Worm (Caenorhabditis elegans) whole organism, young adult: ENCODE measurements around the gene tbb-1.

Source experiments
- C06A6.2 ChIP-seq: fragments of 200-800 bp; sonication (Bioruptor generic); conservative IDR thresholded peaks from 2 replicates; pipeline ENCODE4 v1.3.6; 2022; ENCODE audit warnings: missing genetic modification characterization, missing compliant biosample characterization
- C17E4.6 ChIP-seq: fragments of 200-800 bp; sonication (Bioruptor generic); IDR thresholded peaks from 2 replicates; pipeline ENCODE4 v1.3.6; 2022; ENCODE audit warnings: missing genetic modification reagents, missing genetic modification characterization, missing compliant biosample characterization
- D2030.7 ChIP-seq: fragments of 200-800 bp; sonication (Bioruptor generic); IDR thresholded peaks from 2 replicates; pipeline ENCODE4 v1.3.6; 2022; ENCODE audit warnings: missing genetic modification reagents, missing genetic modification characterization, missing compliant biosample characterization
- F23B12.7 ChIP-seq: sonication (generic microtip); optimal IDR thresholded peaks from 2 replicates; lab custom pipeline; 2017; ENCODE audit warnings: missing genetic modification characterization, mild to moderate bottlenecking, missing compliant biosample characterization, antibody characterized with exemption, moderate library complexity; ENCODE audit not compliant: insufficient read depth
- F33H1.4 ChIP-seq: fragments of 200-800 bp; sonication (Bioruptor generic); IDR thresholded peaks from 2 replicates; pipeline ENCODE4 v1.3.6; 2022; ENCODE audit warnings: missing genetic modification reagents, missing genetic modification characterization, missing compliant biosample characterization
- F37B4.10 ChIP-seq: fragments of 200-800 bp; sonication (Bioruptor generic); IDR thresholded peaks from 2 replicates; pipeline ENCODE4 v1.3.6; 2022; ENCODE audit warnings: missing genetic modification characterization, missing compliant biosample characterization
- F39B2.1 ChIP-seq: fragments of 200-800 bp; sonication (Bioruptor generic); IDR thresholded peaks from 2 replicates; pipeline ENCODE4 v1.3.6; 2022; ENCODE audit warnings: missing genetic modification reagents, missing genetic modification characterization, missing compliant biosample characterization
- F49E8.2 ChIP-seq: sonication (generic microtip); optimal IDR thresholded peaks from 3 replicates; lab custom pipeline; 2017; ENCODE audit warnings: missing genetic modification characterization, mild to moderate bottlenecking, missing compliant biosample characterization, antibody characterized with exemption, moderate library complexity; ENCODE audit not compliant: insufficient read depth
- T07F8.4 ChIP-seq: sonication (generic microtip); optimal IDR thresholded peaks from 2 replicates; lab custom pipeline; 2016; ENCODE audit warnings: mild to moderate bottlenecking, missing genetic modification characterization, moderate library complexity, missing compliant biosample characterization
- Y95B8A.8 ChIP-seq: fragments of 200-800 bp; sonication (Bioruptor generic); IDR thresholded peaks from 2 replicates; pipeline ENCODE4 v1.3.6; 2022; ENCODE audit warnings: missing genetic modification reagents, missing genetic modification characterization, missing compliant biosample characterization
- ama-1 ChIP-seq, 3 experiments: fragments of 150-350 bp in 1 of 3; sonication (generic microtip) in 2 of 3; optimal IDR thresholded peaks; 2 replicates each; lab custom pipeline; 2014 to 2018; ENCODE audit warnings: missing biosample characterization in 2 of 3, missing genetic modification characterization in 2 of 3, missing genetic modification reagents in 2 of 3
- aptf-2 ChIP-seq: fragments of 200-800 bp; sonication (Bioruptor generic); conservative IDR thresholded peaks from 2 replicates; pipeline ENCODE4 v1.3.6; 2022; ENCODE audit warnings: missing genetic modification reagents, missing genetic modification characterization, missing compliant biosample characterization
- attf-5 ChIP-seq: fragments of 200-800 bp; sonication (Bioruptor generic); optimal IDR thresholded peaks from 2 replicates; lab custom pipeline; 2018; ENCODE audit warnings: mild to moderate bottlenecking, missing genetic modification characterization, missing compliant biosample characterization
- bed-1 ChIP-seq: fragments of 200-800 bp; sonication (Bioruptor generic); IDR thresholded peaks from 2 replicates; pipeline ENCODE4 v1.3.6; 2022; ENCODE audit warnings: missing genetic modification reagents, missing genetic modification characterization, missing compliant biosample characterization
- ccch-3 ChIP-seq: fragments of 200-800 bp; sonication (Bioruptor generic); optimal IDR thresholded peaks from 2 replicates; lab custom pipeline; 2018; ENCODE audit warnings: mild to moderate bottlenecking, missing genetic modification characterization, missing compliant biosample characterization
- cebp-1 ChIP-seq, 2 experiments: fragments of 200-800 bp in 1 of 2; sonication (Bioruptor generic) in 1 of 2; sonication (generic microtip) in 1 of 2; IDR thresholded peaks in 1 of 2; optimal IDR thresholded peaks in 1 of 2; 2 replicates each; pipeline versions ENCODE4 v1.3.6 to Lab custom; 2017 to 2022; ENCODE audit warnings: missing compliant biosample characterization in 2 of 2, missing genetic modification characterization in 2 of 2, mild to moderate bottlenecking in 1 of 2, missing genetic modification reagents in 1 of 2, moderate library complexity in 1 of 2
- ceh-58 ChIP-seq: fragments of 200-800 bp; sonication (Bioruptor generic); IDR thresholded peaks from 2 replicates; pipeline ENCODE4 v1.3.6; 2022; ENCODE audit warnings: missing genetic modification characterization, missing compliant biosample characterization
- ceh-91 ChIP-seq: fragments of 200-800 bp; sonication (Bioruptor generic); IDR thresholded peaks from 2 replicates; pipeline ENCODE4 v1.3.6; 2022; ENCODE audit warnings: missing genetic modification reagents, missing genetic modification characterization, missing compliant biosample characterization
- chd-7 ChIP-seq: sonication (generic microtip); optimal IDR thresholded peaks from 2 replicates; lab custom pipeline; 2016; ENCODE audit warnings: mild to moderate bottlenecking, missing genetic modification characterization, moderate library complexity, missing compliant biosample characterization
- dox-1 ChIP-seq: fragments of 200-800 bp; sonication (Bioruptor generic); IDR thresholded peaks from 2 replicates; pipeline ENCODE4 v1.3.6; 2022; ENCODE audit warnings: missing genetic modification reagents, missing genetic modification characterization, missing compliant biosample characterization
- ekl-4 ChIP-seq: fragments of 200-800 bp; sonication (Bioruptor generic); IDR thresholded peaks from 2 replicates; pipeline ENCODE4 v1.3.6; 2022; ENCODE audit warnings: missing genetic modification reagents, missing genetic modification characterization, missing compliant biosample characterization
- ets-4 ChIP-seq: fragments of 200-800 bp; sonication (Bioruptor generic); optimal IDR thresholded peaks from 2 replicates; lab custom pipeline; 2018; ENCODE audit warnings: mild to moderate bottlenecking, missing genetic modification characterization, missing compliant biosample characterization
- hlh-12 ChIP-seq: sonication (generic microtip); optimal IDR thresholded peaks from 2 replicates; lab custom pipeline; 2016; ENCODE audit warnings: missing genetic modification characterization, missing compliant biosample characterization
- hmg-1.2 ChIP-seq: fragments of 200-800 bp; sonication (Bioruptor generic); IDR thresholded peaks from 2 replicates; pipeline ENCODE4 v1.3.6; 2022; ENCODE audit warnings: missing genetic modification reagents, missing genetic modification characterization, missing compliant biosample characterization
- hmg-20 ChIP-seq: fragments of 200-800 bp; sonication (Bioruptor generic); IDR thresholded peaks from 2 replicates; pipeline ENCODE4 v1.3.6; 2022; ENCODE audit warnings: missing genetic modification reagents, missing genetic modification characterization, missing compliant biosample characterization
- hsf-1 ChIP-seq: fragments of 200-800 bp; sonication (Bioruptor generic); IDR thresholded peaks from 2 replicates; pipeline ENCODE4 v1.3.6; 2022; ENCODE audit warnings: missing genetic modification reagents, missing genetic modification characterization, missing compliant biosample characterization
- let-526 ChIP-seq: fragments of 200-800 bp; sonication (Bioruptor generic); IDR thresholded peaks from 2 replicates; pipeline ENCODE4 v1.3.6; 2022; ENCODE audit warnings: missing genetic modification reagents, missing genetic modification characterization, missing compliant biosample characterization
- let-607 ChIP-seq, 2 experiments: fragments of 200-800 bp in 1 of 2; sonication (Bioruptor generic) in 1 of 2; sonication (generic microtip) in 1 of 2; optimal IDR thresholded peaks; 2 replicates each; lab custom pipeline; 2016 to 2018; ENCODE audit warnings: mild to moderate bottlenecking in 2 of 2, missing compliant biosample characterization in 2 of 2, missing genetic modification characterization in 2 of 2, moderate library complexity in 2 of 2, missing genotype in 1 of 2
- lin-26 ChIP-seq: fragments of 200-800 bp; sonication (Bioruptor generic); IDR thresholded peaks from 2 replicates; pipeline ENCODE4 v1.3.6; 2022; ENCODE audit warnings: missing genetic modification reagents, missing genetic modification characterization, missing compliant biosample characterization
- lin-35 ChIP-seq, 3 experiments: fragments of 150-350 bp in 2 of 3; sonication (generic microtip) in 1 of 3; optimal IDR thresholded peaks; 2 replicates each; lab custom pipeline; 2014 to 2018; ENCODE audit warnings: missing biosample characterization in 3 of 3, missing genetic modification characterization in 3 of 3, missing genetic modification reagents in 3 of 3
- lin-40 ChIP-seq: sonication (generic microtip); optimal IDR thresholded peaks from 2 replicates; lab custom pipeline; 2016; ENCODE audit warnings: missing genetic modification characterization, mild to moderate bottlenecking, missing compliant biosample characterization, missing genotype, missing genetic modification reagents
- lir-1 ChIP-seq: fragments of 200-800 bp; sonication (Bioruptor generic); conservative IDR thresholded peaks from 2 replicates; pipeline ENCODE4 v1.3.6; 2022; ENCODE audit warnings: missing genetic modification reagents, missing genetic modification characterization, missing compliant biosample characterization
- lsl-1 ChIP-seq: fragments of 200-800 bp; sonication (Bioruptor generic); optimal IDR thresholded peaks from 2 replicates; lab custom pipeline; 2018; ENCODE audit warnings: mild to moderate bottlenecking, missing genetic modification characterization, moderate library complexity, missing compliant biosample characterization
- madf-6 ChIP-seq: fragments of 200-800 bp; sonication (Bioruptor generic); IDR thresholded peaks from 2 replicates; pipeline ENCODE4 v1.3.6; 2022; ENCODE audit warnings: missing genetic modification reagents, missing genetic modification characterization, missing compliant biosample characterization
- madf-8 ChIP-seq: fragments of 200-800 bp; sonication (Bioruptor generic); conservative IDR thresholded peaks from 2 replicates; pipeline ENCODE4 v1.3.6; 2022; ENCODE audit warnings: missing genetic modification reagents, missing genetic modification characterization, missing compliant biosample characterization
- mcd-1 ChIP-seq: fragments of 200-800 bp; sonication (Bioruptor generic); IDR thresholded peaks from 2 replicates; pipeline ENCODE4 v1.3.6; 2022; ENCODE audit warnings: missing genetic modification reagents, missing genetic modification characterization, missing compliant biosample characterization
- nfya-1 ChIP-seq: sonication (generic microtip); optimal IDR thresholded peaks from 2 replicates; lab custom pipeline; 2017; ENCODE audit warnings: antibody characterized with exemption, missing compliant biosample characterization, missing genetic modification characterization, borderline replicate concordance; ENCODE audit not compliant: insufficient read depth
- nfya-2 ChIP-seq: fragments of 200-800 bp; sonication (Bioruptor generic); IDR thresholded peaks from 2 replicates; pipeline ENCODE4 v1.3.6; 2022; ENCODE audit warnings: missing genetic modification reagents, missing genetic modification characterization, missing compliant biosample characterization
- nfyb-1 ChIP-seq: fragments of 200-800 bp; sonication (Bioruptor generic); IDR thresholded peaks from 2 replicates; pipeline ENCODE4 v1.3.6; 2022; ENCODE audit warnings: missing genetic modification reagents, missing genetic modification characterization, missing compliant biosample characterization
- nhr-80 ChIP-seq: sonication (generic microtip); optimal IDR thresholded peaks from 2 replicates; lab custom pipeline; 2016; ENCODE audit warnings: missing genetic modification characterization, missing compliant biosample characterization
- nhr-90 ChIP-seq: sonication (generic microtip); optimal IDR thresholded peaks from 2 replicates; lab custom pipeline; 2016; ENCODE audit warnings: missing genotype, mild to moderate bottlenecking, missing genetic modification characterization, missing compliant biosample characterization
- tbp1 ChIP-seq: fragments of 200-800 bp; sonication (Bioruptor generic); optimal IDR thresholded peaks from 2 replicates; lab custom pipeline; 2018; ENCODE audit warnings: mild to moderate bottlenecking, missing genetic modification characterization, missing compliant biosample characterization
- tbx-9 ChIP-seq: sonication (generic microtip); optimal IDR thresholded peaks from 2 replicates; lab custom pipeline; 2016; ENCODE audit warnings: borderline replicate concordance, missing genetic modification characterization, inconsistent platforms, missing compliant biosample characterization
- xnd-1 ChIP-seq: sonication (generic microtip); optimal IDR thresholded peaks from 2 replicates; lab custom pipeline; 2016; ENCODE audit warnings: missing genotype, missing genetic modification reagents, missing genetic modification characterization, missing compliant biosample characterization
- ztf-25 ChIP-seq: fragments of 200-800 bp; sonication (Bioruptor generic); IDR thresholded peaks from 2 replicates; pipeline ENCODE4 v1.3.6; 2022; ENCODE audit warnings: missing genetic modification reagents, missing genetic modification characterization, missing compliant biosample characterization

Gene tbb-1

DNA sequence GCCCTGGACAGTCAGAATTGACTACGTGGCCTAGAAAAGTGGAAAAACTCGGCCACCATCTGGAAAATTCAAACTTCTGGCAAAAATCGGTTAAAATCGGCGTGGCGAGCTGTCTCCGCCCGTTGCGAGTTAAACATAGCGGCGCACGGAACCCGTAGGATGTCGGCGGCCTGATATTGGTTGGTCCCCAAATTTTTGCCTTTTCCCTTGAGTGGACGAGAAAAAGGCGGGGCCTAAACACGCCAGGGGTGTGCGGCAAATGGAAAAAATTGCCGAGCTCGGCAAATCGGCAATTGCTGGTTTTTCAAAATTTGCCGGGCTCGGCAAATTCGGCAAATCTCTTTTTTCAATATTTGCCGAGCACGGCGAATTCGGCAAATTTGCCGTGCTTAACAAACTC lies 8.9 kb downstream of the tbb-1 start (continued):
- TF ChIP-seq aptf-2 (GFP tag; lab: Robert Waterston, UW) = no peak
- TF ChIP-seq lin-40 (tag; lab: Kevin White, UChicago) = no peak
- TF ChIP-seq nfyb-1 (GFP tag; lab: Robert Waterston, UW) = 0 out of 2 replicates have a peak, but pooled peaks have one; percentile 40
- peak; percentile 67 for TF ChIP-seq hsf-1 (GFP tag; lab: Robert Waterston, UW)
- no peak for TF ChIP-seq ztf-25 (GFP tag; lab: Robert Waterston, UW)
- TF ChIP-seq F23B12.7 (tag; lab: Kevin White, UChicago) = no peak
- no peak for TF ChIP-seq nfya-2 (GFP tag; lab: Robert Waterston, UW)
- TF ChIP-seq tbx-9 (tag; lab: Kevin White, UChicago) = no peak
- no peak for TF ChIP-seq mcd-1 (GFP tag; lab: Robert Waterston, UW)
- TF ChIP-seq, all 124 proteins: peak for 25

DNA sequence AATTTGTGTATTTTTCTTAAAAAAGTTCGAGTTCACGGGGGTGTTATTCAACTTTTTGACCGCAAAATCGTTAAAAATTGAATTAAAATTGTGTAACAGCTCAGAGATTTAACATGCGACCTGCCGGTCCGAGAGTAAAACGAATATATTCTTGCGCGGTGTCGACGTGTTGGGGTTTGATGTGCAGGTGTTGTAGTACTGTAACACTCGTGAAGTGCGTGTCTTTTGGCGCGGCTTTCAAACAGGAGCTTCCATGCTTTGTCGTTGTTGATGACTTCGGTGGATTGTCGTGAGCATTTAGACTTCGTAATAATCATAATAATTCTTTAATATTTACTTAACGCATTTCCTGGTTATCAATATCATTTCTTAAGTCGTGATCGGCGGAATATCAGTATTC lies 11.7 kb downstream of the tbb-1 start, which contains the start of gene tat-3:
tat-3 (minus strand) TSS at position 196 of the 400 bp plus-strand sequence.
- TF ChIP-seq attf-5 (GFP tag; lab: Kevin White, UChicago) (no peak), nhr-90 (tag; lab: Kevin White, UChicago) (no peak), lin-35 (GFP tag; optimal IDR thresholded peaks at IDR 0.05; lab: Kevin White, UChicago) (no peak), F49E8.2 (tag; lab: Kevin White, UChicago) (no peak), hmg-1.2 (no peak; the same call in 1 of the 2 replicates), cebp-1 (GFP tag; IDR thresholded peaks at IDR 0.05; lab: Robert Waterston, UW) (no peak), cebp-1 (tag; optimal IDR thresholded peaks at IDR 0.05; lab: Kevin White, UChicago) (no peak), lin-26 (GFP tag; lab: Robert Waterston, UW) (no peak), nhr-80 (no peak), nfya-1 (tag; lab: Kevin White, UChicago) (no peak), bed-1 (no peak), F23B12.7 (tag; lab: Kevin White, UChicago) (no peak), chd-7 (no peak), ets-4 (GFP tag; lab: Kevin White, UChicago) (no peak), lsl-1 (GFP tag; lab: Kevin White, UChicago) (peak; percentile 78), D2030.7 (GFP tag; lab: Robert Waterston, UW) (peak; percentile 34; the same call in 1 of the 2 replicates), C17E4.6 (no peak), T07F8.4 (tag; lab: Kevin White, UChicago) (no peak), ekl-4 (GFP tag; lab: Robert Waterston, UW) (0 out of 2 replicates have a peak, but pooled peaks have one; percentile 20), F37B4.10 (GFP tag; lab: Robert Waterston, UW) (no peak), dox-1 (GFP tag; lab: Robert Waterston, UW) (0 out of 2 replicates have a peak, but pooled peaks have one; percentile 19), ama-1 (optimal IDR thresholded peaks at IDR 0.05; lab: Kevin White, UChicago) (no peak), ama-1 (GFP tag; optimal IDR thresholded peaks at IDR 0.05; lab: Kevin White, UChicago) (no peak), hlh-12 (no peak), madf-6 (GFP tag; lab: Robert Waterston, UW) (peak; percentile 61), ztf-25 (GFP tag; lab: Robert Waterston, UW) (no peak), F39B2.1 (GFP tag; lab: Robert Waterston, UW) (no peak), xnd-1 (tag; lab: Kevin White, UChicago) (no peak), ceh-91 (GFP tag; lab: Robert Waterston, UW) (peak; percentile 33; the same call in 1 of the 2 replicates), madf-8 (GFP tag; lab: Robert Waterston, UW) (no peak), C06A6.2 (GFP tag; lab: Robert Waterston, UW) (no peak), Y95B8A.8 (no peak), hmg-20 (GFP tag; lab: Robert Waterston, UW) (no peak), let-526 (GFP tag; lab: Robert Waterston, UW) (no peak), ccch-3 (GFP tag; lab: Kevin White, UChicago) (no peak), lir-1 (GFP tag; lab: Robert Waterston, UW) (no peak), tbp1 (no peak), let-607 (tag; optimal IDR thresholded peaks at IDR 0.05; lab: Kevin White, UChicago) (no peak), F33H1.4 (GFP tag; lab: Robert Waterston, UW) (peak; percentile 49), ceh-58 (GFP tag; lab: Robert Waterston, UW) (no peak), mcd-1 (GFP tag; lab: Robert Waterston, UW) (0 out of 2 replicates have a peak, but pooled peaks have one; percentile 13)
